Fruit fly (Drosophila melanogaster): ENCODE measurements around the gene CheB38b.

dm6 chr2L:20801801-20802200 lies 15.3 kb downstream of the CheB38b start:
- TF ChIP-seq CG8478 (optimal IDR thresholded peaks at IDR 0.05) (no peak), CTCF (optimal IDR thresholded peaks at IDR 0.05) (no peak)
